Fruit fly (Drosophila melanogaster) whole organism, pupa: Measurements from ENCODE around the gene barr.

Experiments
- CG13204 ChIP-seq: fragments of 200-800 bp; sonication (Bioruptor generic); optimal IDR thresholded peaks from 2 replicates; lab custom pipeline; 2018; ENCODE audit warnings: missing biosample characterization, mild to moderate bottlenecking, missing genetic modification characterization, moderate library complexity
- CG14655 ChIP-seq: fragments of 200-800 bp; sonication (Bioruptor generic); optimal IDR thresholded peaks from 3 replicates; lab custom pipeline; 2017; ENCODE audit warnings: mild to moderate bottlenecking, missing biosample characterization, missing genetic modification reagents, missing genetic modification characterization
- CG8301 ChIP-seq: fragments of 200-800 bp; sonication (Bioruptor generic); optimal IDR thresholded peaks from 2 replicates; lab custom pipeline; 2018; ENCODE audit warnings: missing biosample characterization, mild to moderate bottlenecking, missing genetic modification characterization
- Ets98B ChIP-seq: fragments of 200-800 bp; sonication (Bioruptor generic); IDR thresholded peaks from 2 replicates; pipeline ENCODE4 v1.3.6; 2022; ENCODE audit warnings: missing biosample characterization, missing genetic modification characterization
- Pif1A ChIP-seq: fragments of 200-800 bp; sonication (Bioruptor generic); optimal IDR thresholded peaks from 3 replicates; lab custom pipeline; 2016; ENCODE audit warnings: missing biosample characterization, missing genetic modification characterization
- Snoo ChIP-seq: fragments of 200-800 bp; sonication (Bioruptor generic); optimal IDR thresholded peaks from 3 replicates; lab custom pipeline; 2017; ENCODE audit warnings: missing biosample characterization, mild to moderate bottlenecking, missing genetic modification characterization, inconsistent platforms
- gl ChIP-seq: fragments of 200-800 bp; sonication (Bioruptor generic); optimal IDR thresholded peaks from 2 replicates; lab custom pipeline; 2018; ENCODE audit warnings: missing biosample characterization, mild to moderate bottlenecking, missing genetic modification characterization

Gene barr

dm6 chr2L:20016448-20016847, 44.7 kb downstream of the barr start:
- TF ChIP-seq gl (tag; lab: Kevin White, UChicago) (no peak), Pif1A (no peak), Ets98B (GFP tag; lab: Robert Waterston, UW) (no peak), CG14655 (GFP tag; lab: Kevin White, UChicago) (no peak), CG8301 (tag; lab: Kevin White, UChicago) (no peak), CG13204 (GFP tag; lab: Kevin White, UChicago) (no peak), Snoo (tag; lab: Kevin White, UChicago) (no peak)
